Worm (Caenorhabditis elegans) whole organism, L1 larva: ENCODE measurements around the gene zak-1.

Experiments
- blmp-1 ChIP-seq: fragments of 150-350 bp; optimal IDR thresholded peaks from 2 replicates; lab custom pipeline; 2014; ENCODE audit warnings: missing biosample characterization, missing genetic modification characterization
- efl-3 ChIP-seq: fragments of 200-800 bp; sonication (Bioruptor generic); optimal IDR thresholded peaks from 2 replicates; lab custom pipeline; 2018; ENCODE audit warnings: mild to moderate bottlenecking, missing genetic modification characterization, missing compliant biosample characterization
- pag-3 ChIP-seq: sonication (generic microtip); optimal IDR thresholded peaks from 2 replicates; lab custom pipeline; 2017; ENCODE audit warnings: missing genetic modification characterization, mild to moderate bottlenecking, missing compliant biosample characterization, antibody characterized with exemption, borderline replicate concordance; ENCODE audit not compliant: insufficient read depth
- skn-1 ChIP-seq: fragments of 150-350 bp; optimal IDR thresholded peaks from 2 replicates; lab custom pipeline; 2014; ENCODE audit warnings: missing biosample characterization, missing genetic modification characterization

- TF ChIP-seq skn-1 (tag; lab: Kevin White, UChicago) (no peak), pag-3 (tag; lab: Kevin White, UChicago) (no peak), blmp-1 (tag; lab: Kevin White, UChicago) (peak; percentile 96), efl-3 (GFP tag; lab: Kevin White, UChicago) (no peak)
Observed at ce11 chrIII:6863901-6864300, 7.3 kb upstream of the zak-1 start, which contains the start of gene sma-3.
